Worm (Caenorhabditis elegans): ENCODE data around the gene T04F8.8.

DNA sequence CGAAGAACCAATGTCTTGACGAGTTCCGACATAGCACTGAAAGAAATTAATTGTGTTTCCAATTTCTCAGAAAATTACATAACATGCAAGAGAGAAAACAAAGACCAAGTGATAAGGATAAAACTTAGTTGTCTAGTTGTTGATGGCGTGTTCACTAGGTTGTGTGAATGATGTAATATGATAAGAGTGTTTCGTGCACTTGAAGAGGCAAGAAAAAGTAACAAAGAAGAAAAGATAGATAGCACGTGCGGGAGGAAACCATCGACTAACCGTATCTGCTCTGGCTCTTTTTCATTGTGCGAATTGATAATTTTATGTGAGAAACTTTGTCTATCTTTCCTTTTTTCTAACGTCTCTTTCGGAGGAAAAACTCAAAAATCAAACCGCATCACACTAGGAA lies 14.4 kb downstream of the T04F8.8 start, which contains the start of gene sfxn-1.5:
- TF ChIP-seq flh-1 (GFP tag; optimal IDR thresholded peaks at IDR 0.05) (no peak), snpc-4 (tag; optimal IDR thresholded peaks at IDR 0.05) (no peak), mab-5 (tag; optimal IDR thresholded peaks at IDR 0.05) (no peak), unc-62 (GFP tag; optimal IDR thresholded peaks at IDR 0.05) (no peak), elt-3 (tag; optimal IDR thresholded peaks at IDR 0.05) (no peak), ceh-83 (GFP tag; optimal IDR thresholded peaks at IDR 0.05) (no peak), lin-13 (tag; optimal IDR thresholded peaks at IDR 0.05) (no peak), sptf-1 (tag; optimal IDR thresholded peaks at IDR 0.05) (no peak), tbx-8 (GFP tag; optimal IDR thresholded peaks at IDR 0.05) (no peak)

All from whole organism, mixed stage, embryonic.